Worm (Caenorhabditis elegans) whole organism, L4 larva: ENCODE results near the gene Y82E9BR.3.

Experiments
- F49E8.2 ChIP-seq: sonication (generic microtip); optimal IDR thresholded peaks from 2 replicates; lab custom pipeline; 2016; ENCODE audit warnings: missing compliant biosample characterization, mild to moderate bottlenecking, missing genetic modification characterization, borderline replicate concordance
- T26A8.4 ChIP-seq: fragments of 200-800 bp; sonication (Bioruptor generic); IDR thresholded peaks from 2 replicates; pipeline ENCODE4 v1.3.6; 2022; ENCODE audit warnings: missing genetic modification characterization, missing compliant biosample characterization
- Y105C5A.15 ChIP-seq: fragments of 200-800 bp; sonication (Bioruptor generic); IDR thresholded peaks from 2 replicates; pipeline ENCODE4 v1.3.6; 2022; ENCODE audit warnings: missing genetic modification characterization, missing compliant biosample characterization
- Y48G9A.11 ChIP-seq: fragments of 200-800 bp; sonication (Bioruptor generic); IDR thresholded peaks from 2 replicates; pipeline ENCODE4 v1.3.6; 2022; ENCODE audit warnings: missing genetic modification reagents, missing genetic modification characterization, missing compliant biosample characterization
- Y5F2A.4 ChIP-seq: fragments of 200-800 bp; sonication (Bioruptor generic); optimal IDR thresholded peaks from 2 replicates; lab custom pipeline; 2018; ENCODE audit warnings: mild to moderate bottlenecking, missing genetic modification characterization, missing compliant biosample characterization
- aha-1 ChIP-seq: fragments of 150-350 bp; peaks from one replicate; lab custom pipeline; 2014; ENCODE audit warnings: missing biosample characterization, missing genetic modification characterization
- aly-2 ChIP-seq: sonication (generic microtip); optimal IDR thresholded peaks from 2 replicates; lab custom pipeline; 2018; ENCODE audit warnings: missing biosample characterization, missing genetic modification characterization
- ama-1 ChIP-seq: fragments of 150-350 bp; optimal IDR thresholded peaks from 2 replicates; lab custom pipeline; 2014; ENCODE audit warnings: inconsistent platforms, mixed read lengths
- arid-1 ChIP-seq: fragments of 200-800 bp; sonication (Bioruptor generic); conservative IDR thresholded peaks from 2 replicates; pipeline ENCODE4 v1.3.6; 2022; ENCODE audit warnings: missing genetic modification reagents, missing genetic modification characterization, missing compliant biosample characterization
- attf-4 ChIP-seq: sonication (generic microtip); optimal IDR thresholded peaks from 3 replicates; lab custom pipeline; 2017; ENCODE audit warnings: missing biosample characterization, missing genetic modification characterization
- ceh-20 ChIP-seq: fragments of 200-800 bp; sonication (Bioruptor generic); IDR thresholded peaks from 2 replicates; pipeline ENCODE4 v1.3.6; 2022; ENCODE audit warnings: missing genetic modification reagents, missing genetic modification characterization, missing compliant biosample characterization
- ceh-28 ChIP-seq: fragments of 150-350 bp; optimal IDR thresholded peaks from 2 replicates; lab custom pipeline; 2014; ENCODE audit warnings: missing biosample characterization, missing genetic modification reagents, missing genetic modification characterization
- ceh-62 ChIP-seq: sonication (generic microtip); optimal IDR thresholded peaks from 2 replicates; lab custom pipeline; 2017; ENCODE audit warnings: missing biosample characterization, missing genetic modification characterization
- ces-1 ChIP-seq: fragments of 150-350 bp; sonication (generic microtip); optimal IDR thresholded peaks from 4 replicates; lab custom pipeline; 2014; ENCODE audit warnings: missing biosample characterization, missing genetic modification reagents, missing genetic modification characterization
- ctbp-1 ChIP-seq: fragments of 200-800 bp; sonication (Bioruptor generic); IDR thresholded peaks from 2 replicates; pipeline ENCODE4 v1.3.6; 2022; ENCODE audit warnings: missing genetic modification reagents, missing genetic modification characterization, missing compliant biosample characterization
- daf-16 ChIP-seq, 3 experiments: sonication (generic microtip); optimal IDR thresholded peaks; 2 replicates each; lab custom pipeline; 2016 to 2017; ENCODE audit warnings: missing genetic modification characterization in 3 of 3, missing genetic modification reagents in 3 of 3, mild to moderate bottlenecking in 2 of 3, missing compliant biosample characterization in 2 of 3, missing biosample characterization in 1 of 3, moderate library complexity in 1 of 3
- fkh-10 ChIP-seq: fragments of 150-350 bp; optimal IDR thresholded peaks from 2 replicates; lab custom pipeline; 2014; ENCODE audit warnings: missing biosample characterization, missing genetic modification reagents, missing genetic modification characterization
- hlh-30 ChIP-seq: sonication (generic microtip); optimal IDR thresholded peaks from 2 replicates; lab custom pipeline; 2017; ENCODE audit warnings: antibody characterized with exemption, mild to moderate bottlenecking, missing genetic modification characterization, missing compliant biosample characterization; ENCODE audit not compliant: insufficient read depth
- hmg-1.1 ChIP-seq: fragments of 200-800 bp; sonication (Bioruptor generic); IDR thresholded peaks from 2 replicates; pipeline ENCODE4 v1.3.6; 2022; ENCODE audit warnings: missing genetic modification reagents, missing genetic modification characterization, missing compliant biosample characterization
- jun-1 ChIP-seq: fragments of 150-350 bp; optimal IDR thresholded peaks from 2 replicates; lab custom pipeline; 2014; ENCODE audit warnings: missing biosample characterization, missing genetic modification reagents, missing genetic modification characterization
- lim-7 ChIP-seq: fragments of 200-800 bp; sonication (Bioruptor generic); IDR thresholded peaks from 2 replicates; pipeline ENCODE4 v1.3.6; 2022; ENCODE audit warnings: missing genetic modification characterization, missing compliant biosample characterization
- lin-1 ChIP-seq: fragments of 200-800 bp; sonication (Bioruptor generic); IDR thresholded peaks from 2 replicates; pipeline ENCODE4 v1.3.6; 2022; ENCODE audit warnings: missing genetic modification reagents, missing genetic modification characterization, missing compliant biosample characterization
- lin-13 ChIP-seq: fragments of 150-350 bp; optimal IDR thresholded peaks from 2 replicates; lab custom pipeline; 2014; ENCODE audit warnings: missing biosample characterization, missing genetic modification reagents, missing genetic modification characterization
- lin-15B ChIP-seq: fragments of 150-350 bp; sonication (generic microtip); optimal IDR thresholded peaks from 3 replicates; lab custom pipeline; 2014; ENCODE audit warnings: missing biosample characterization, missing genetic modification characterization
- lin-38 ChIP-seq: fragments of 200-800 bp; sonication (Bioruptor generic); IDR thresholded peaks from 2 replicates; pipeline ENCODE4 v1.3.6; 2022; ENCODE audit warnings: missing genetic modification reagents, missing genetic modification characterization, missing compliant biosample characterization
- lir-3 ChIP-seq: sonication (generic microtip); optimal IDR thresholded peaks from 2 replicates; lab custom pipeline; 2016; ENCODE audit warnings: mild to moderate bottlenecking, missing genetic modification characterization, missing compliant biosample characterization
- lsy-2 ChIP-seq, 2 experiments: fragments of 150-350 bp in 1 of 2; sonication (generic microtip) in 1 of 2; optimal IDR thresholded peaks; 2 replicates each; lab custom pipeline; 2014 to 2017; ENCODE audit warnings: missing biosample characterization in 2 of 2, missing genetic modification characterization in 2 of 2
- mep-1 ChIP-seq: fragments of 150-350 bp; sonication (generic microtip); optimal IDR thresholded peaks from 3 replicates; lab custom pipeline; 2014; ENCODE audit warnings: missing biosample characterization, missing genetic modification characterization
- mes-2 ChIP-seq: sonication (generic microtip); optimal IDR thresholded peaks from 2 replicates; lab custom pipeline; 2016; ENCODE audit warnings: missing genotype, mild to moderate bottlenecking, missing genetic modification characterization, missing compliant biosample characterization; ENCODE audit not compliant: poor library complexity, severe bottlenecking
- nhr-237 ChIP-seq: sonication (generic microtip); optimal IDR thresholded peaks from 2 replicates; lab custom pipeline; 2017; ENCODE audit warnings: missing biosample characterization, missing genetic modification characterization
- nhr-28 ChIP-seq: fragments of 150-350 bp; optimal IDR thresholded peaks from 2 replicates; lab custom pipeline; 2014; ENCODE audit warnings: missing biosample characterization, missing genetic modification characterization
- php-3 ChIP-seq: fragments of 200-800 bp; sonication (Bioruptor generic); IDR thresholded peaks from 2 replicates; pipeline ENCODE4 v1.3.6; 2022; ENCODE audit warnings: missing genetic modification reagents, missing genetic modification characterization, missing compliant biosample characterization
- sdz-12 ChIP-seq: fragments of 200-800 bp; sonication (Bioruptor generic); optimal IDR thresholded peaks from 2 replicates; lab custom pipeline; 2018; ENCODE audit warnings: mild to moderate bottlenecking, missing genetic modification characterization, missing compliant biosample characterization
- skn-1 ChIP-seq: fragments of 150-350 bp; optimal IDR thresholded peaks from 2 replicates; lab custom pipeline; 2014; ENCODE audit warnings: missing biosample characterization, missing genetic modification characterization
- snpc-1.2 ChIP-seq: fragments of 200-800 bp; sonication (Bioruptor generic); IDR thresholded peaks from 2 replicates; pipeline ENCODE4 v1.3.6; 2022; ENCODE audit warnings: missing genetic modification reagents, missing genetic modification characterization, missing compliant biosample characterization
- snpc-4 ChIP-seq: fragments of 150-350 bp; optimal IDR thresholded peaks from 2 replicates; lab custom pipeline; 2014; ENCODE audit warnings: missing biosample characterization, missing genetic modification characterization
- spr-1 ChIP-seq: sonication (generic microtip); optimal IDR thresholded peaks from 2 replicates; lab custom pipeline; 2016; ENCODE audit warnings: mild to moderate bottlenecking, missing genetic modification characterization, missing compliant biosample characterization
- tag-97 ChIP-seq: fragments of 200-800 bp; sonication (Bioruptor generic); IDR thresholded peaks from 2 replicates; pipeline ENCODE4 v1.3.6; 2022; ENCODE audit warnings: missing genetic modification characterization, missing compliant biosample characterization
- zfp-2 ChIP-seq: sonication (generic microtip); optimal IDR thresholded peaks from 2 replicates; lab custom pipeline; 2016; ENCODE audit warnings: mild to moderate bottlenecking, missing genetic modification characterization, missing compliant biosample characterization
- zfp-3 ChIP-seq: fragments of 200-800 bp; sonication (Bioruptor generic); conservative IDR thresholded peaks from 2 replicates; pipeline ENCODE4 v1.3.6; 2022; ENCODE audit warnings: missing genetic modification reagents, missing genetic modification characterization, missing compliant biosample characterization
- ztf-11 ChIP-seq: fragments of 150-350 bp; optimal IDR thresholded peaks from 2 replicates; lab custom pipeline; 2014; ENCODE audit warnings: missing biosample characterization, missing genetic modification characterization

Y82E9BR.3 gene

DNA sequence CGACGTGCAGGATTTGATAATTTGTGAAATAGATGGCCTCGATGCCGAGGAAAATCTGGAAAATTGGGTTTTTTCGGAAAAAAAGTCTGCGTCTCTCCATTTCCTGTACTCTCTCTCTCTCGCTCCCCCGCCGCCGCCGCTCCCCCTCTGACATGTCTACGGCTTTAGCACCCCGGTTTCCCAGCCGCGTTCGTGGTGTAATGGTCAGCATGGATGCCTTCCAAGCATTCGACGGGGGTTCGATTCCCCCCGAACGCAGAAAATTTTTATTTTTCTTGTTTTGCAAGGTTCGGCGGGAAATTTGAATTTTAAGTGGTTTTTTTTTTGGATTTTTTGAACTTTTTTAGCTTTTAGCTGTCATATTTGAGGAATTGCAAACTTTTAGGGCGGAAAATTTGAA, 5.3 kb downstream of the Y82E9BR.3 start (continued):
- TF ChIP-seq ama-1 (lab: Kevin White, UChicago) (no peak), zfp-2 (tag; lab: Kevin White, UChicago) (peak; percentile 67), ces-1 (no peak), mes-2 (peak; percentile 81), ztf-11 (tag; lab: Kevin White, UChicago) (no peak), attf-4 (tag; lab: Kevin White, UChicago) (no peak), T26A8.4 (GFP tag; lab: Robert Waterston, UW) (peak; percentile 82), lsy-2 (tag; optimal IDR thresholded peaks at IDR 0.05; lab: Kevin White, UChicago) (peak; percentile 43 to 79), hmg-1.1 (peak; percentile 91), nhr-28 (tag; lab: Kevin White, UChicago) (no peak), lim-7 (peak; percentile 90), zfp-3 (0 out of 2 replicates have a peak, but pooled peaks have one; percentile 60), php-3 (peak; percentile 67; the same call in 1 of the 2 replicates), daf-16 (GFP tag; optimal IDR thresholded peaks at IDR 0.05; lab: Kevin White, UChicago) (peak; percentile 37 to 52), daf-16 (tag; optimal IDR thresholded peaks at IDR 0.05; lab: Kevin White, UChicago) (peak; percentile 58), Y48G9A.11 (peak; percentile 86), ceh-62 (tag; lab: Kevin White, UChicago) (no peak), aly-2 (tag; lab: Kevin White, UChicago) (no peak), ceh-20 (GFP tag; lab: Robert Waterston, UW) (peak; percentile 80), skn-1 (no peak)

DNA sequence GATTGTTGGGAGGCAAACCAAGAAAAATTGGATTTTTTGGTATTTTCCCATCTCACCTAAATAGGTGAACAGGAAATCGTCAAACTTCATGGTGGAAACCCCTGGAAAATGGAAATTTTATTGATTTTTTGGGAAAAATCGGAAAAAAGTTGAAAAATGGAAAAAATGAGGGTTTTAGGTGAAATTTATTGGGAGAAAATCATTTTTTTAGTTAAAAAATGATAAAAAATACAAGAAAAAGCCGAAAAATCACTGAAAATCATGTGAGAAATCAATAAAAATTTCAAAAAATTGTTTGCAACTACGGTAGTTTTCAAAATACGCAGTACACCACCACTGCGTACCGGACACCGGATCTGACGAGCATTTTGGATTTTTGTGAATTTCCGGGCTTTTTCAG, 8.1 kb downstream of the Y82E9BR.3 start, which contains the start of gene lelo-2:
TSS of gene lelo-2 (minus strand) at position 101 of the 400 bp plus-strand sequence.
- TF ChIP-seq ces-1 (no peak), aha-1 (peak; percentile 27)
- TF ChIP-seq, all 104 proteins: peak for 1

DNA sequence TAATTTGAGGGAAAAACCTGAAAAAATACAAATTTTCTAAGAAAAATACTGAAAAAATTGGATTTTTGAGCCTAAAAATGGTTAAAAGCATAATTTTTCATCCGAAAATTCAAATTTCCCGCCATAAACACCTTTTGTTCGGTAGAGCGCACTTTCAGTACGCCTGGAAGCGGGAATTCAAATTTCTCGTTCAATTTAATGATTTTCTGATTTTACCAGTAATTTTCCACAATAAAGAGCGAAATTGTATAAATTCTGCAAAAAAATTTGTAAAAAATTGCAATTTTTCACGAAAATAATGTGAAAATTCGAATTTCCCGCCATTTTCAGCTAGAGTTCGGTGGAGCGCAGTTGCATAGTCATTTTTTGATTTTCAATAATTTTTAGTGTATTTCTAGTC, 9.5 kb downstream of the Y82E9BR.3 start:
- no peak for TF ChIP-seq sdz-12 (GFP tag; lab: Kevin White, UChicago)
- peak; percentile 70 for TF ChIP-seq lin-38 (GFP tag; lab: Robert Waterston, UW)
- TF ChIP-seq, all 104 proteins: peak for 1

DNA sequence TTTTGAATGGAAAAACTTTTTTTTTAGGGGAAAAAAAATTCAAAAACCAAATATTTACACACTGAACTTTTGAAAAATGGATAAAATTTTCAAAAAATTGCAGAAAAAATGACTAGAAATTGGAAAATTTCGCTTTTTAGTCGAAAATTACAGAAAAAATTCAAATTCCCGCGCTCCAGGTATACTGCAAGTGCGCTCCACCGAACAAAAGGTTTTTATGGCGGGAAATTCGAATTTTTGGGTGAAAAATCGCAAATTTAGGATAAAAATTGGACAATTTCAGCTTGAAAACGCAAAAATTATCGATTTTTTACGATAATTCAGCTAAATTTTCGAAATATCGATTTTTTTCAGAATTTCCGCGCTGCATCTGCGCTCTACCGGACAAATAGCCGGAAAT, 10.3 kb downstream of the Y82E9BR.3 start:
- no peak for TF ChIP-seq lin-15B (tag; lab: Kevin White, UChicago)
- peak; percentile 6 for TF ChIP-seq ceh-28 (tag; lab: Kevin White, UChicago)
- TF ChIP-seq lin-38 (GFP tag; lab: Robert Waterston, UW) = peak; percentile 81
- TF ChIP-seq aha-1 = peak; percentile 8

DNA sequence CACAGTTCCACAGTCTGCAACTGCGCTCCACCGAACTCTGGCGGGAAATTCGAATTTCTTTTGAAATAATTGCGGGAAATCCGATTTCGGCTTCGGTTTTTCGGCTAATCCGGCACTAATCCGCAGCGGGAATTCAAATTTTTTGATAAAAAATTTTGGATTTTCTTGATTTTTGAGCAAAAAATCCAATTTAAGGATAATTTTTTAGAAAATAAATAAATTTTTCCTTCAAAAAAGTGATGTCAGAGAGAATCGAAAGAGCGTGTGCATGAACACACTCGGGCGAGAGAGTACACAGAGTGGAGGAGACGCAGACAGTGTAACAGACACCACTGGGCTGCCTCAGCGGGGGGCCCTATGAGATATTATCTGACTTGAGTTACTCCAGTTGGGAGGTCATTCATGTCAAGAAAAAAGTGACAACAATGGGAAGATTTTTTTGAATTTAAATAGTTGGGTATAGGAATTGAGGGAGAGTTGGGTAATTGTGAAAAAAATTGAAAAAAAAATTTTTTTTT, 11.0 kb downstream of the Y82E9BR.3 start:
- TF ChIP-seq hmg-1.1 = peak; percentile 61
- no peak for TF ChIP-seq snpc-1.2 (GFP tag; lab: Robert Waterston, UW)
- TF ChIP-seq mep-1 = peak; percentile 10
- TF ChIP-seq hlh-30 (tag; lab: Kevin White, UChicago) = peak; percentile 9
- peak; percentile 11 for TF ChIP-seq fkh-10
- no peak for TF ChIP-seq skn-1
- TF ChIP-seq lsy-2 (tag; optimal IDR thresholded peaks at IDR 0.05; lab: Kevin White, UChicago) = peak in 1 of 2 experiments; percentile 7

DNA sequence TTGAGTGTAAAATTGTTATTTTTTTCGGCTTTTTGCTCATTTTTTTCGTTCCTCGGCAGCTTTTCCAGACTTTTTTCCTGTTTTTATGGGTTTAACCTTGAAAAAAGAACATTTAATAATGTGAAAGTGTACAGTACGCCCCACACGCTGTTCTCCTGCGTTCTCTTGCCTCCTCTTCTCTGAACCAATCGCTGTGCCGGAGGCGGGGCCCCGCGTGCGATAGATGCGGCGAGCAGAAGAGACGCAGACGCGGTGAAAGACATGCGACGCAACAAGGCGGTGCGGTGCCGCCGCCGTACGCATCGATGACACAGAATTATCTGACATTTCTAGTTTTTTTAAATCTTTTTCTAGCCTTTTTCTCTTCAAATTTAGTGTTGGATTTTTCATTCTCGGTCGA, 17.7 kb downstream of the Y82E9BR.3 start:
- TF ChIP-seq hmg-1.1 (0 out of 2 replicates have a peak, but pooled peaks have one; percentile 40), lim-7 (no peak), lir-3 (tag; lab: Kevin White, UChicago) (no peak), lsy-2 (tag; optimal IDR thresholded peaks at IDR 0.05; lab: Kevin White, UChicago) (peak in 1 of 2 experiments; percentile 55), lin-1 (GFP tag; lab: Robert Waterston, UW) (no peak), snpc-4 (tag; lab: Kevin White, UChicago) (no peak), nhr-237 (tag; lab: Kevin White, UChicago) (no peak), ceh-62 (tag; lab: Kevin White, UChicago) (no peak), spr-1 (tag; lab: Kevin White, UChicago) (no peak), mep-1 (no peak), lin-13 (GFP tag; lab: Kevin White, UChicago) (no peak), Y5F2A.4 (GFP tag; lab: Kevin White, UChicago) (no peak), ctbp-1 (GFP tag; lab: Robert Waterston, UW) (no peak), zfp-3 (no peak), ztf-11 (tag; lab: Kevin White, UChicago) (no peak), F49E8.2 (tag; lab: Kevin White, UChicago) (no peak), Y105C5A.15 (GFP tag; lab: Robert Waterston, UW) (no peak), tag-97 (no peak), lin-15B (tag; lab: Kevin White, UChicago) (no peak), jun-1 (tag; lab: Kevin White, UChicago) (no peak), arid-1 (GFP tag; lab: Robert Waterston, UW) (no peak), aha-1 (peak; percentile 24), Y48G9A.11 (no peak)
